Fruit fly (Drosophila melanogaster) whole organism, prepupa: ENCODE data around the gene CG43813.

Experiments used
- CG11294 ChIP-seq: fragments of 200-800 bp; sonication (Bioruptor generic); IDR thresholded peaks from 2 replicates; pipeline ENCODE4 v1.3.6; 2022; ENCODE audit warnings: missing biosample characterization, missing genetic modification characterization
- CG11762 ChIP-seq: fragments of 200-800 bp; sonication (Bioruptor generic); optimal IDR thresholded peaks from 3 replicates; lab custom pipeline; 2016; ENCODE audit warnings: missing biosample characterization, missing genetic modification characterization; ENCODE audit not compliant: insufficient read depth
- CG11902 ChIP-seq: fragments of 200-800 bp; sonication (Bioruptor generic); optimal IDR thresholded peaks from 3 replicates; lab custom pipeline; 2016; ENCODE audit warnings: missing biosample characterization, missing genetic modification characterization
- CG1621 ChIP-seq: fragments of 200-800 bp; sonication (Bioruptor generic); optimal IDR thresholded peaks from 3 replicates; lab custom pipeline; 2018; ENCODE audit warnings: missing biosample characterization, mild to moderate bottlenecking, missing genetic modification characterization
- CG16779 ChIP-seq: fragments of 200-800 bp; sonication (Bioruptor generic); optimal IDR thresholded peaks from 3 replicates; lab custom pipeline; 2017; ENCODE audit warnings: missing biosample characterization, mild to moderate bottlenecking, missing genetic modification characterization
- CG3032 ChIP-seq: fragments of 200-800 bp; optimal IDR thresholded peaks from 2 replicates; lab custom pipeline; 2019; ENCODE audit warnings: missing biosample characterization, mild to moderate bottlenecking, missing genetic modification characterization, moderate library complexity
- CG32006 ChIP-seq: fragments of 200-800 bp; sonication (Bioruptor generic); optimal IDR thresholded peaks from 3 replicates; lab custom pipeline; 2017; ENCODE audit warnings: missing biosample characterization, mild to moderate bottlenecking, missing genetic modification characterization
- CG6163 ChIP-seq: fragments of 200-800 bp; sonication (Bioruptor generic); IDR thresholded peaks from 3 replicates; pipeline ENCODE4 v1.3.6; 2022; ENCODE audit warnings: missing biosample characterization, missing genetic modification characterization
- CG6276 ChIP-seq: fragments of 200-800 bp; sonication (Bioruptor generic); optimal IDR thresholded peaks from 2 replicates; lab custom pipeline; 2017; ENCODE audit warnings: missing biosample characterization, mild to moderate bottlenecking, missing genetic modification characterization
- CG7368 ChIP-seq: fragments of 200-800 bp; sonication (Bioruptor generic); optimal IDR thresholded peaks from 3 replicates; lab custom pipeline; 2016; ENCODE audit warnings: missing biosample characterization, missing genetic modification characterization
- CG8119 ChIP-seq: fragments of 200-800 bp; sonication (Bioruptor generic); IDR thresholded peaks from 3 replicates; pipeline ENCODE4 v1.3.6; 2022; ENCODE audit warnings: missing biosample characterization, missing genetic modification characterization
- CG8319 ChIP-seq: fragments of 200-800 bp; sonication (Bioruptor generic); optimal IDR thresholded peaks from 3 replicates; lab custom pipeline; 2016; ENCODE audit warnings: missing biosample characterization, missing genetic modification characterization
- CG8632 ChIP-seq: fragments of 200-800 bp; sonication (Bioruptor generic); optimal IDR thresholded peaks from 3 replicates; lab custom pipeline; 2016; ENCODE audit warnings: missing biosample characterization, missing genetic modification characterization
- CG9139 ChIP-seq: fragments of 200-800 bp; sonication (Bioruptor generic); optimal IDR thresholded peaks from 3 replicates; lab custom pipeline; 2017; ENCODE audit warnings: missing biosample characterization, mild to moderate bottlenecking, missing genetic modification characterization
- Eip78C ChIP-seq: fragments of 200-800 bp; sonication (Bioruptor generic); peaks from one replicate; lab custom pipeline; 2016; ENCODE audit warnings: missing biosample characterization, missing genetic modification characterization
- Eip93F ChIP-seq: fragments of 200-800 bp; sonication (Bioruptor generic); optimal IDR thresholded peaks from 2 replicates; lab custom pipeline; 2016; ENCODE audit warnings: missing biosample characterization, mild to moderate bottlenecking, missing genetic modification characterization
- Ets96B ChIP-seq: fragments of 200-800 bp; optimal IDR thresholded peaks from 2 replicates; lab custom pipeline; 2019; ENCODE audit warnings: missing biosample characterization, mild to moderate bottlenecking, missing genetic modification characterization, moderate library complexity
- Gug ChIP-seq: fragments of 200-800 bp; sonication (Bioruptor generic); IDR thresholded peaks from 2 replicates; pipeline ENCODE4 v1.3.6; 2022; ENCODE audit warnings: missing biosample characterization, missing genetic modification characterization
- Hr38 ChIP-seq: sonication (Bioruptor generic); optimal IDR thresholded peaks from 2 replicates; lab custom pipeline; 2016; ENCODE audit warnings: missing biosample characterization, missing genetic modification characterization
- Hr39 ChIP-seq: fragments of 200-800 bp; sonication (Bioruptor generic); optimal IDR thresholded peaks from 2 replicates; lab custom pipeline; 2016; ENCODE audit warnings: missing biosample characterization, missing genetic modification characterization
- Hr4 ChIP-seq: fragments of 200-800 bp; sonication (Bioruptor generic); optimal IDR thresholded peaks from 3 replicates; lab custom pipeline; 2016; ENCODE audit warnings: missing biosample characterization, missing genetic modification characterization
- Lpt ChIP-seq: fragments of 200-800 bp; sonication (Bioruptor generic); optimal IDR thresholded peaks from 3 replicates; lab custom pipeline; 2016; ENCODE audit warnings: missing biosample characterization, missing genetic modification characterization
- Met ChIP-seq: fragments of 200-800 bp; sonication (Bioruptor generic); optimal IDR thresholded peaks from 3 replicates; lab custom pipeline; 2016; ENCODE audit warnings: missing biosample characterization, missing genetic modification characterization
- OdsH ChIP-seq: fragments of 200-800 bp; sonication (Bioruptor generic); optimal IDR thresholded peaks from 3 replicates; lab custom pipeline; 2016; ENCODE audit warnings: missing biosample characterization, missing genetic modification characterization
- achi ChIP-seq: fragments of 200-800 bp; sonication (Bioruptor generic); optimal IDR thresholded peaks from 3 replicates; lab custom pipeline; 2016; ENCODE audit warnings: missing biosample characterization, missing genetic modification characterization
- cyc ChIP-seq: fragments of 200-800 bp; sonication (Bioruptor generic); optimal IDR thresholded peaks from 3 replicates; lab custom pipeline; 2016; ENCODE audit warnings: missing biosample characterization, missing genetic modification characterization
- eg ChIP-seq: fragments of 200-800 bp; sonication (Bioruptor generic); IDR thresholded peaks from 3 replicates; pipeline ENCODE4 v1.3.6; 2022; ENCODE audit warnings: missing biosample characterization, missing genetic modification characterization
- fd59A ChIP-seq: fragments of 200-800 bp; sonication (Bioruptor generic); optimal IDR thresholded peaks from 2 replicates; lab custom pipeline; 2017; ENCODE audit warnings: missing biosample characterization, mild to moderate bottlenecking, missing genetic modification characterization, missing genetic modification reagents
- fd85E ChIP-seq: fragments of 200-800 bp; sonication (Bioruptor generic); optimal IDR thresholded peaks from 3 replicates; lab custom pipeline; 2016; ENCODE audit warnings: missing biosample characterization, missing genetic modification characterization
- fkh ChIP-seq: fragments of 200-800 bp; sonication (Bioruptor generic); optimal IDR thresholded peaks from 3 replicates; lab custom pipeline; 2017; ENCODE audit warnings: missing biosample characterization, mild to moderate bottlenecking, missing genetic modification characterization, moderate library complexity
- ss ChIP-seq, 2 experiments: fragments of 200-800 bp; sonication (Bioruptor generic); optimal IDR thresholded peaks; 2 replicates in 1 of 2; 3 replicates in 1 of 2; lab custom pipeline; 2017 to 2018; ENCODE audit warnings: mild to moderate bottlenecking in 2 of 2, missing biosample characterization in 2 of 2, missing genetic modification characterization in 2 of 2, moderate library complexity in 1 of 2
- svp ChIP-seq: fragments of 200-800 bp; sonication (Bioruptor generic); peaks from one replicate; lab custom pipeline; 2016; ENCODE audit warnings: missing biosample characterization, missing genetic modification characterization
- topi ChIP-seq: fragments of 200-800 bp; sonication (Bioruptor generic); optimal IDR thresholded peaks from 3 replicates; lab custom pipeline; 2016; ENCODE audit warnings: missing biosample characterization, missing genetic modification characterization
- vri ChIP-seq: fragments of 200-800 bp; sonication (Bioruptor generic); optimal IDR thresholded peaks from 3 replicates; lab custom pipeline; 2016; ENCODE audit warnings: missing biosample characterization, mild to moderate bottlenecking, missing genetic modification characterization

CG43813 gene

dm6 chr2L:12350880-12351279 is 6.8 kb upstream of the CG43813 start (continued):
- TF ChIP-seq CG16779 (tag; lab: Kevin White, UChicago) (no peak), cyc (no peak), Lpt (GFP tag; lab: Kevin White, UChicago) (no peak), Hr39 (no peak), Ets96B (tag; lab: Kevin White, UChicago) (no peak), fkh (no peak), CG1621 (tag; lab: Kevin White, UChicago) (no peak), CG32006 (GFP tag; lab: Kevin White, UChicago) (peak; percentile 33), CG11902 (GFP tag; lab: Kevin White, UChicago) (no peak), fd85E (GFP tag; lab: Kevin White, UChicago) (no peak), ss (GFP tag; optimal IDR thresholded peaks at IDR 0.05; lab: Kevin White, UChicago) (no peak), CG6163 (GFP tag; lab: Robert Waterston, UW) (peak; percentile 68; the same call in 2 of the 3 replicates), achi (GFP tag; lab: Kevin White, UChicago) (peak; percentile 10), vri (GFP tag; lab: Kevin White, UChicago) (no peak), Met (GFP tag; lab: Kevin White, UChicago) (no peak), CG3032 (tag; lab: Kevin White, UChicago) (no peak)

dm6 chr2L:12348407-12349091 is 4.5 kb upstream of the CG43813 start:
- TF ChIP-seq fkh: peak; percentile 12
- TF ChIP-seq vri (GFP tag; lab: Kevin White, UChicago): peak; percentile 17
- TF ChIP-seq CG8632: no peak
- peak; percentile 44 for TF ChIP-seq svp
- no peak for TF ChIP-seq fd59A
- TF ChIP-seq CG8119 (GFP tag; lab: Robert Waterston, UW): no peak
- no peak for TF ChIP-seq Ets96B (tag; lab: Kevin White, UChicago)
- TF ChIP-seq CG9139: no peak
- TF ChIP-seq CG3032 (tag; lab: Kevin White, UChicago): no peak
- TF ChIP-seq CG1621 (tag; lab: Kevin White, UChicago): no peak
- TF ChIP-seq, all 60 proteins: peak for 3

- TF ChIP-seq CG6163 (GFP tag; lab: Robert Waterston, UW): 0 out of 3 replicates have a peak, but pooled peaks have one; percentile 23
- TF ChIP-seq CG11294: no peak
- peak; percentile 41 for TF ChIP-seq fkh
- TF ChIP-seq CG11762 (GFP tag; lab: Kevin White, UChicago): no peak
- TF ChIP-seq Eip78C: peak; percentile 12
- peak; percentile 98 for TF ChIP-seq vri (GFP tag; lab: Kevin White, UChicago)
- TF ChIP-seq Eip93F (GFP tag; lab: Kevin White, UChicago): peak; percentile 31
These were observed 3.8 kb upstream of the CG43813 start for dm6 chr2L:12347862-12348261.

DNA sequence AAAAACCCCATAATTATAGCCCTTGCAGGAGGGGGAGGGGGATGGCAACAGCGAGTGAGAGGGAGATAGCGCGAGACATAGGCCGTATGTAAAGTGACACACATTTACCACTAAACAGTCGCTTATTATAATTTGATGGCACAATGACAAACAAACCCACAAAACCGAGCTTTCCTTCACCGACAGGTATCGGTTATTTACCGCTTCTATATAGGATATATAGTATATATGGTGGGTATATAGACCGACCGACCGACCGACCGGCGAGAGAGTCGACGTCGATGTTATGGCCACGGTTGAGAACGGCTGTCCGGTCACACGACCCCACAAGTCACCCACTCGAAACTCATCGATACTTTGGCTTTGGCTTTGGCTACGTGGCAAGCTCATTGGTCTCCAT is 3.0 kb upstream of the CG43813 start:
- TF ChIP-seq fkh (no peak), eg (GFP tag; lab: Robert Waterston, UW) (no peak), ss (GFP tag; optimal IDR thresholded peaks at IDR 0.05; lab: Kevin White, UChicago) (no peak), CG1621 (tag; lab: Kevin White, UChicago) (no peak), CG11902 (GFP tag; lab: Kevin White, UChicago) (no peak), OdsH (GFP tag; lab: Kevin White, UChicago) (no peak), topi (GFP tag; lab: Kevin White, UChicago) (no peak), CG8319 (GFP tag; lab: Kevin White, UChicago) (no peak), CG6276 (GFP tag; lab: Kevin White, UChicago) (no peak), Hr38 (GFP tag; lab: Kevin White, UChicago) (no peak), Eip93F (GFP tag; lab: Kevin White, UChicago) (no peak), Hr4 (GFP tag; lab: Kevin White, UChicago) (no peak), fd59A (no peak), Gug (GFP tag; lab: Robert Waterston, UW) (no peak), CG9139 (no peak), CG11762 (GFP tag; lab: Kevin White, UChicago) (no peak), Met (GFP tag; lab: Kevin White, UChicago) (no peak), CG7368 (GFP tag; lab: Kevin White, UChicago) (no peak)
- TF ChIP-seq, all 60 proteins: peak for 0
